Fruit fly (Drosophila melanogaster) whole organism, prepupa: ENCODE data around the gene CG13293.
A peak's percentile ranks its signal among the peaks of the same experiment; 100 is the strongest.

ENCODE experiments used
- Blimp-1 ChIP-seq: fragments of 200-800 bp; sonication (Bioruptor generic); optimal IDR thresholded peaks from 3 replicates; lab custom pipeline; 2017; ENCODE audit warnings: missing biosample characterization, missing genetic modification characterization, mild to moderate bottlenecking, moderate library complexity, missing genetic modification reagents
- CG10669 ChIP-seq: fragments of 200-800 bp; sonication (Bioruptor generic); optimal IDR thresholded peaks from 3 replicates; lab custom pipeline; 2018; ENCODE audit warnings: missing biosample characterization, mild to moderate bottlenecking, missing genetic modification characterization, moderate library complexity
- CG11294 ChIP-seq: fragments of 200-800 bp; sonication (Bioruptor generic); IDR thresholded peaks from 2 replicates; pipeline ENCODE4 v1.3.6; 2022; ENCODE audit warnings: missing biosample characterization, missing genetic modification characterization
- CG11762 ChIP-seq: fragments of 200-800 bp; sonication (Bioruptor generic); optimal IDR thresholded peaks from 3 replicates; lab custom pipeline; 2016; ENCODE audit warnings: missing biosample characterization, missing genetic modification characterization; ENCODE audit not compliant: insufficient read depth
- CG11902 ChIP-seq: fragments of 200-800 bp; sonication (Bioruptor generic); optimal IDR thresholded peaks from 3 replicates; lab custom pipeline; 2016; ENCODE audit warnings: missing biosample characterization, missing genetic modification characterization
- CG15336 ChIP-seq: fragments of 200-800 bp; sonication (Bioruptor generic); IDR thresholded peaks from 2 replicates; pipeline ENCODE4 v1.3.6; 2022; ENCODE audit warnings: missing biosample characterization, missing genetic modification characterization
- CG1621 ChIP-seq: fragments of 200-800 bp; sonication (Bioruptor generic); optimal IDR thresholded peaks from 3 replicates; lab custom pipeline; 2018; ENCODE audit warnings: missing biosample characterization, mild to moderate bottlenecking, missing genetic modification characterization
- CG16779 ChIP-seq: fragments of 200-800 bp; sonication (Bioruptor generic); optimal IDR thresholded peaks from 3 replicates; lab custom pipeline; 2017; ENCODE audit warnings: missing biosample characterization, mild to moderate bottlenecking, missing genetic modification characterization
- CG31627 ChIP-seq: fragments of 200-800 bp; sonication (Bioruptor generic); optimal IDR thresholded peaks from 3 replicates; lab custom pipeline; 2016; ENCODE audit warnings: missing biosample characterization, missing genetic modification characterization
- CG32006 ChIP-seq: fragments of 200-800 bp; sonication (Bioruptor generic); optimal IDR thresholded peaks from 3 replicates; lab custom pipeline; 2017; ENCODE audit warnings: missing biosample characterization, mild to moderate bottlenecking, missing genetic modification characterization
- CG34406 ChIP-seq: fragments of 200-800 bp; sonication (Bioruptor generic); optimal IDR thresholded peaks from 3 replicates; lab custom pipeline; 2016; ENCODE audit warnings: missing biosample characterization, missing genetic modification characterization
- CG3919 ChIP-seq: fragments of 200-800 bp; sonication (Bioruptor generic); optimal IDR thresholded peaks from 3 replicates; lab custom pipeline; 2016; ENCODE audit warnings: missing biosample characterization, missing genetic modification characterization
- CG4318 ChIP-seq: fragments of 200-800 bp; sonication (Bioruptor generic); optimal IDR thresholded peaks from 3 replicates; lab custom pipeline; 2017; ENCODE audit warnings: missing biosample characterization, mild to moderate bottlenecking, missing genetic modification characterization
- CG6163 ChIP-seq: fragments of 200-800 bp; sonication (Bioruptor generic); IDR thresholded peaks from 3 replicates; pipeline ENCODE4 v1.3.6; 2022; ENCODE audit warnings: missing biosample characterization, missing genetic modification characterization
- CG6276 ChIP-seq: fragments of 200-800 bp; sonication (Bioruptor generic); optimal IDR thresholded peaks from 2 replicates; lab custom pipeline; 2017; ENCODE audit warnings: missing biosample characterization, mild to moderate bottlenecking, missing genetic modification characterization
- CG6792 ChIP-seq: fragments of 200-800 bp; sonication (Bioruptor generic); optimal IDR thresholded peaks from 3 replicates; lab custom pipeline; 2016; ENCODE audit warnings: missing biosample characterization, missing genetic modification characterization
- CG6808 ChIP-seq: fragments of 200-800 bp; sonication (Bioruptor generic); optimal IDR thresholded peaks from 3 replicates; lab custom pipeline; 2017; ENCODE audit warnings: missing biosample characterization, missing genetic modification characterization, mild to moderate bottlenecking, moderate library complexity, missing genetic modification reagents
- CG6854 ChIP-seq: fragments of 200-800 bp; sonication (Bioruptor generic); optimal IDR thresholded peaks from 2 replicates; lab custom pipeline; 2017; ENCODE audit warnings: missing biosample characterization, mild to moderate bottlenecking, missing genetic modification characterization
- CG8119 ChIP-seq: fragments of 200-800 bp; sonication (Bioruptor generic); IDR thresholded peaks from 3 replicates; pipeline ENCODE4 v1.3.6; 2022; ENCODE audit warnings: missing biosample characterization, missing genetic modification characterization
- CG8319 ChIP-seq: fragments of 200-800 bp; sonication (Bioruptor generic); optimal IDR thresholded peaks from 3 replicates; lab custom pipeline; 2016; ENCODE audit warnings: missing biosample characterization, missing genetic modification characterization
- CG8632 ChIP-seq: fragments of 200-800 bp; sonication (Bioruptor generic); optimal IDR thresholded peaks from 3 replicates; lab custom pipeline; 2016; ENCODE audit warnings: missing biosample characterization, missing genetic modification characterization
- CG9139 ChIP-seq: fragments of 200-800 bp; sonication (Bioruptor generic); optimal IDR thresholded peaks from 3 replicates; lab custom pipeline; 2017; ENCODE audit warnings: missing biosample characterization, mild to moderate bottlenecking, missing genetic modification characterization
- Eip75B ChIP-seq: fragments of 200-800 bp; sonication (Bioruptor generic); optimal IDR thresholded peaks from 3 replicates; lab custom pipeline; 2016; ENCODE audit warnings: missing biosample characterization, missing genetic modification characterization
- Eip78C ChIP-seq: fragments of 200-800 bp; sonication (Bioruptor generic); peaks from one replicate; lab custom pipeline; 2016; ENCODE audit warnings: missing biosample characterization, missing genetic modification characterization
- Eip93F ChIP-seq: fragments of 200-800 bp; sonication (Bioruptor generic); optimal IDR thresholded peaks from 2 replicates; lab custom pipeline; 2016; ENCODE audit warnings: missing biosample characterization, mild to moderate bottlenecking, missing genetic modification characterization
- Ets96B ChIP-seq: fragments of 200-800 bp; optimal IDR thresholded peaks from 2 replicates; lab custom pipeline; 2019; ENCODE audit warnings: missing biosample characterization, mild to moderate bottlenecking, missing genetic modification characterization, moderate library complexity
- Gug ChIP-seq: fragments of 200-800 bp; sonication (Bioruptor generic); IDR thresholded peaks from 2 replicates; pipeline ENCODE4 v1.3.6; 2022; ENCODE audit warnings: missing biosample characterization, missing genetic modification characterization
- Hr39 ChIP-seq: fragments of 200-800 bp; sonication (Bioruptor generic); optimal IDR thresholded peaks from 2 replicates; lab custom pipeline; 2016; ENCODE audit warnings: missing biosample characterization, missing genetic modification characterization
- Met ChIP-seq: fragments of 200-800 bp; sonication (Bioruptor generic); optimal IDR thresholded peaks from 3 replicates; lab custom pipeline; 2016; ENCODE audit warnings: missing biosample characterization, missing genetic modification characterization
- OdsH ChIP-seq: fragments of 200-800 bp; sonication (Bioruptor generic); optimal IDR thresholded peaks from 3 replicates; lab custom pipeline; 2016; ENCODE audit warnings: missing biosample characterization, missing genetic modification characterization
- Sox15 ChIP-seq: fragments of 200-800 bp; sonication (Bioruptor generic); optimal IDR thresholded peaks from 3 replicates; lab custom pipeline; 2016; ENCODE audit warnings: missing biosample characterization, missing genetic modification characterization
- cyc ChIP-seq: fragments of 200-800 bp; sonication (Bioruptor generic); optimal IDR thresholded peaks from 3 replicates; lab custom pipeline; 2016; ENCODE audit warnings: missing biosample characterization, missing genetic modification characterization
- dac ChIP-seq: fragments of 200-800 bp; sonication (Bioruptor generic); optimal IDR thresholded peaks from 2 replicates; lab custom pipeline; 2017; ENCODE audit warnings: missing biosample characterization, mild to moderate bottlenecking, missing genetic modification characterization
- eg ChIP-seq: fragments of 200-800 bp; sonication (Bioruptor generic); IDR thresholded peaks from 3 replicates; pipeline ENCODE4 v1.3.6; 2022; ENCODE audit warnings: missing biosample characterization, missing genetic modification characterization
- esn ChIP-seq: fragments of 200-800 bp; sonication (Bioruptor generic); optimal IDR thresholded peaks from 2 replicates; lab custom pipeline; 2016; ENCODE audit warnings: missing biosample characterization, mild to moderate bottlenecking, missing genetic modification characterization, moderate library complexity
- fd59A ChIP-seq: fragments of 200-800 bp; sonication (Bioruptor generic); optimal IDR thresholded peaks from 2 replicates; lab custom pipeline; 2017; ENCODE audit warnings: missing biosample characterization, mild to moderate bottlenecking, missing genetic modification characterization, missing genetic modification reagents
- fd85E ChIP-seq: fragments of 200-800 bp; sonication (Bioruptor generic); optimal IDR thresholded peaks from 3 replicates; lab custom pipeline; 2016; ENCODE audit warnings: missing biosample characterization, missing genetic modification characterization
- fkh ChIP-seq: fragments of 200-800 bp; sonication (Bioruptor generic); optimal IDR thresholded peaks from 3 replicates; lab custom pipeline; 2017; ENCODE audit warnings: missing biosample characterization, mild to moderate bottlenecking, missing genetic modification characterization, moderate library complexity
- lz ChIP-seq: fragments of 200-800 bp; sonication (Bioruptor generic); optimal IDR thresholded peaks from 3 replicates; lab custom pipeline; 2016; ENCODE audit warnings: missing biosample characterization, missing genetic modification characterization
- net ChIP-seq: fragments of 200-800 bp; sonication (Bioruptor generic); optimal IDR thresholded peaks from 3 replicates; lab custom pipeline; 2016; ENCODE audit warnings: missing biosample characterization, missing genetic modification characterization
- pdm3 ChIP-seq: fragments of 200-800 bp; sonication (Bioruptor generic); optimal IDR thresholded peaks from 3 replicates; lab custom pipeline; 2016; ENCODE audit warnings: missing biosample characterization, missing genetic modification characterization
- salr ChIP-seq, 2 experiments: fragments of 200-800 bp; sonication (Bioruptor generic); optimal IDR thresholded peaks; 3 replicates each; lab custom pipeline; 2016 to 2018; ENCODE audit warnings: missing biosample characterization in 2 of 2, missing genetic modification characterization in 2 of 2, mild to moderate bottlenecking in 1 of 2
- spab ChIP-seq: fragments of 200-800 bp; sonication (Bioruptor generic); optimal IDR thresholded peaks from 2 replicates; lab custom pipeline; 2017; ENCODE audit warnings: missing biosample characterization, mild to moderate bottlenecking, missing genetic modification characterization, missing genetic modification reagents
- ss ChIP-seq, 2 experiments: fragments of 200-800 bp; sonication (Bioruptor generic); optimal IDR thresholded peaks; 2 replicates in 1 of 2; 3 replicates in 1 of 2; lab custom pipeline; 2017 to 2018; ENCODE audit warnings: mild to moderate bottlenecking in 2 of 2, missing biosample characterization in 2 of 2, missing genetic modification characterization in 2 of 2, moderate library complexity in 1 of 2
- topi ChIP-seq: fragments of 200-800 bp; sonication (Bioruptor generic); optimal IDR thresholded peaks from 3 replicates; lab custom pipeline; 2016; ENCODE audit warnings: missing biosample characterization, missing genetic modification characterization
- vri ChIP-seq: fragments of 200-800 bp; sonication (Bioruptor generic); optimal IDR thresholded peaks from 3 replicates; lab custom pipeline; 2016; ENCODE audit warnings: missing biosample characterization, mild to moderate bottlenecking, missing genetic modification characterization

Gene CG13293

dm6 chr3L:6071454-6072189, 11.1 kb upstream of the CG13293 start, which contains the start of gene CG6602 (continued):
- TF ChIP-seq salr (GFP tag; optimal IDR thresholded peaks at IDR 0.05; lab: Kevin White, UChicago): peak in 1 of 2 experiments; percentile 54
- TF ChIP-seq CG11902 (GFP tag; lab: Kevin White, UChicago): peak; percentile 66
- no peak for TF ChIP-seq pdm3
- TF ChIP-seq CG11762: no peak
- peak; percentile 17 for TF ChIP-seq Eip75B (GFP tag; lab: Kevin White, UChicago)
- no peak for TF ChIP-seq spab
- TF ChIP-seq CG34406 (GFP tag; lab: Kevin White, UChicago): peak; percentile 25
- no peak for TF ChIP-seq CG9139 (GFP tag; lab: Kevin White, UChicago)
- TF ChIP-seq net (GFP tag; lab: Kevin White, UChicago): peak; percentile 5
- TF ChIP-seq CG10669 (GFP tag; lab: Kevin White, UChicago): peak; percentile 42
- TF ChIP-seq CG1621: no peak
- peak; percentile 55 for TF ChIP-seq CG31627 (GFP tag; lab: Kevin White, UChicago)
- no peak for TF ChIP-seq CG15336 (GFP tag; lab: Robert Waterston, UW)
- no peak for TF ChIP-seq fkh (GFP tag; lab: Kevin White, UChicago)
- no peak for TF ChIP-seq CG6808 (GFP tag; lab: Kevin White, UChicago)
- TF ChIP-seq topi (GFP tag; lab: Kevin White, UChicago): peak; percentile 49
- TF ChIP-seq CG6792: no peak
- TF ChIP-seq, all 60 proteins: peak for 27

- TF ChIP-seq esn (GFP tag; lab: Kevin White, UChicago): peak; percentile 60
- peak; percentile 46 for TF ChIP-seq cyc (GFP tag; lab: Kevin White, UChicago)
- TF ChIP-seq salr (GFP tag; optimal IDR thresholded peaks at IDR 0.05; lab: Kevin White, UChicago): peak in 1 of 2 experiments; percentile 3
- TF ChIP-seq CG11762: no peak
- TF ChIP-seq Ets96B (tag; lab: Kevin White, UChicago): peak; percentile 45
- TF ChIP-seq vri (GFP tag; lab: Kevin White, UChicago): peak; percentile 44
- no peak for TF ChIP-seq CG16779 (tag; lab: Kevin White, UChicago)
- TF ChIP-seq CG4318 (GFP tag; lab: Kevin White, UChicago): no peak
- peak; percentile 60 for TF ChIP-seq Hr39 (GFP tag; lab: Kevin White, UChicago)
- peak; percentile 15 for TF ChIP-seq CG9139 (GFP tag; lab: Kevin White, UChicago)
- no peak for TF ChIP-seq fd85E
- no peak for TF ChIP-seq CG6276 (GFP tag; lab: Kevin White, UChicago)
- peak; percentile 7 for TF ChIP-seq Sox15 (GFP tag; lab: Kevin White, UChicago)
- TF ChIP-seq CG1621: no peak
- no peak for TF ChIP-seq CG10669 (GFP tag; lab: Kevin White, UChicago)
- TF ChIP-seq eg (GFP tag; lab: Robert Waterston, UW): peak; percentile 45; the same call in 2 of the 3 replicates
- TF ChIP-seq Eip93F (GFP tag; lab: Kevin White, UChicago): no peak
- peak; percentile 88 for TF ChIP-seq Eip78C (GFP tag; lab: Kevin White, UChicago)
- TF ChIP-seq fkh (GFP tag; lab: Kevin White, UChicago): peak; percentile 84
- TF ChIP-seq Met (GFP tag; lab: Kevin White, UChicago): peak; percentile 47
- no peak for TF ChIP-seq dac (GFP tag; lab: Kevin White, UChicago)
- TF ChIP-seq CG3919 (GFP tag; lab: Kevin White, UChicago): no peak
- no peak for TF ChIP-seq CG6854 (GFP tag; lab: Kevin White, UChicago)
- peak; percentile 53 for TF ChIP-seq lz (GFP tag; lab: Kevin White, UChicago)
- TF ChIP-seq CG6163 (GFP tag; lab: Robert Waterston, UW): peak; percentile 36; the same call in 1 of the 3 replicates
- TF ChIP-seq ss (GFP tag; optimal IDR thresholded peaks at IDR 0.05; lab: Kevin White, UChicago): peak in 1 of 2 experiments; percentile 44
- no peak for TF ChIP-seq Blimp-1 (GFP tag; lab: Kevin White, UChicago)
- no peak for TF ChIP-seq CG11294 (GFP tag; lab: Robert Waterston, UW)
- no peak for TF ChIP-seq spab
- TF ChIP-seq CG8632 (GFP tag; lab: Kevin White, UChicago): no peak
- TF ChIP-seq Gug (GFP tag; lab: Robert Waterston, UW): no peak
- TF ChIP-seq CG8119 (GFP tag; lab: Robert Waterston, UW): no peak
- TF ChIP-seq CG8319 (GFP tag; lab: Kevin White, UChicago): no peak
- no peak for TF ChIP-seq pdm3
- peak; percentile 22 for TF ChIP-seq fd59A (GFP tag; lab: Kevin White, UChicago)
- TF ChIP-seq OdsH (GFP tag; lab: Kevin White, UChicago): no peak
- TF ChIP-seq CG32006: peak; percentile 58
- no peak for TF ChIP-seq CG34406 (GFP tag; lab: Kevin White, UChicago)
These were observed 7.5 kb upstream of the CG13293 start, which contains the start of the genes CG13295 and CG6610 for dm6 chr3L:6074975-6075692. Gene CG13295 (minus strand): TSS chr3L:6075245. Gene CG6610 (plus strand): TSS chr3L:6075536.
